Fruit fly (Drosophila melanogaster) whole organism, pupa: ENCODE results near the gene Tailor.

Source experiments
- CG13204 ChIP-seq: fragments of 200-800 bp; sonication (Bioruptor generic); optimal IDR thresholded peaks from 2 replicates; lab custom pipeline; 2018; ENCODE audit warnings: missing biosample characterization, mild to moderate bottlenecking, missing genetic modification characterization, moderate library complexity
- CG17806 ChIP-seq: fragments of 200-800 bp; sonication (Bioruptor generic); optimal IDR thresholded peaks from 2 replicates; lab custom pipeline; 2018; ENCODE audit warnings: missing biosample characterization, mild to moderate bottlenecking, missing genetic modification characterization, moderate library complexity
- CG32121 ChIP-seq: fragments of 200-800 bp; sonication (Bioruptor generic); IDR thresholded peaks from 2 replicates; pipeline ENCODE4 v1.3.6; 2022; ENCODE audit warnings: missing biosample characterization, missing genetic modification characterization
- CG8159 ChIP-seq: fragments of 200-800 bp; sonication (Bioruptor generic); optimal IDR thresholded peaks from 3 replicates; lab custom pipeline; 2018; ENCODE audit warnings: missing biosample characterization, mild to moderate bottlenecking, missing genetic modification characterization, moderate library complexity
- CG8301 ChIP-seq: fragments of 200-800 bp; sonication (Bioruptor generic); optimal IDR thresholded peaks from 2 replicates; lab custom pipeline; 2018; ENCODE audit warnings: missing biosample characterization, mild to moderate bottlenecking, missing genetic modification characterization
- CG9948 ChIP-seq: fragments of 200-800 bp; sonication (Bioruptor generic); optimal IDR thresholded peaks from 2 replicates; lab custom pipeline; 2018; ENCODE audit warnings: missing biosample characterization, mild to moderate bottlenecking, missing genetic modification characterization, moderate library complexity
- D1 ChIP-seq: fragments of 200-800 bp; sonication (Bioruptor generic); optimal IDR thresholded peaks from 2 replicates; lab custom pipeline; 2018; ENCODE audit warnings: missing biosample characterization, mild to moderate bottlenecking, missing genetic modification characterization, moderate library complexity
- EcR ChIP-seq: fragments of 200-800 bp; sonication (Bioruptor generic); optimal IDR thresholded peaks from 3 replicates; lab custom pipeline; 2019; ENCODE audit warnings: missing biosample characterization, missing genetic modification characterization, mild to moderate bottlenecking, moderate library complexity, missing genetic modification reagents
- fd96Ca ChIP-seq: fragments of 200-800 bp; sonication (Bioruptor generic); IDR thresholded peaks from 3 replicates; pipeline ENCODE4 v1.3.6; 2022; ENCODE audit warnings: missing biosample characterization, missing genetic modification characterization
- rn ChIP-seq: fragments of 200-800 bp; sonication (Bioruptor generic); IDR thresholded peaks from 2 replicates; pipeline ENCODE4 v1.3.6; 2022; ENCODE audit warnings: missing biosample characterization, missing genetic modification characterization

- no peak for TF ChIP-seq D1 (tag; lab: Kevin White, UChicago)
- no peak for TF ChIP-seq CG17806 (tag; lab: Kevin White, UChicago)
- peak; percentile 24 for TF ChIP-seq CG8301
- TF ChIP-seq CG32121 (GFP tag; lab: Robert Waterston, UW), result 0 out of 2 replicates have a peak, but pooled peaks have one; percentile 24
- TF ChIP-seq rn (GFP tag; lab: Robert Waterston, UW), result no peak
- TF ChIP-seq EcR, result peak; percentile 31
- TF ChIP-seq CG13204 (GFP tag; lab: Kevin White, UChicago), result peak; percentile 61
- TF ChIP-seq fd96Ca, result peak; percentile 54; the same call in 1 of the 3 replicates
- peak; percentile 4 for TF ChIP-seq CG9948 (tag; lab: Kevin White, UChicago)
- TF ChIP-seq CG8159 (tag; lab: Kevin White, UChicago), result peak; percentile 27
These were observed 706 bp upstream of the Tailor start, which contains the start of gene alphaTub84B for dm6 chr3R:7086377-7087200.
